Worm (Caenorhabditis elegans): ENCODE results near the gene apc-2.

- TF ChIP-seq egl-27 (tag; optimal IDR thresholded peaks at IDR 0.05) (no peak), elt-3 (tag; optimal IDR thresholded peaks at IDR 0.05) (no peak), unc-39 (tag; optimal IDR thresholded peaks at IDR 0.05) (no peak), mdl-1 (tag; optimal IDR thresholded peaks at IDR 0.05) (no peak), ama-1 (optimal IDR thresholded peaks at IDR 0.05) (no peak), elt-1 (tag; optimal IDR thresholded peaks at IDR 0.05) (no peak), zag-1 (tag; optimal IDR thresholded peaks at IDR 0.05) (no peak), nhr-237 (tag; optimal IDR thresholded peaks at IDR 0.05) (no peak), nhr-28 (tag; optimal IDR thresholded peaks at IDR 0.05) (no peak), lin-15B (tag; optimal IDR thresholded peaks at IDR 0.05) (no peak), nhr-23 (tag; optimal IDR thresholded peaks at IDR 0.05) (no peak)
Observed at ce11 chrIII:8069206-8069605, 11.2 kb upstream of the apc-2 start.
